Worm (Caenorhabditis elegans) whole organism, late embryonic: ENCODE results near the gene rhy-1.

Experiments used
- C08G9.2 ChIP-seq: sonication (generic microtip); optimal IDR thresholded peaks from 2 replicates; lab custom pipeline; 2016; ENCODE audit warnings: mild to moderate bottlenecking, missing genetic modification characterization, moderate library complexity, missing compliant biosample characterization
- C38D4.7 ChIP-seq: fragments of 200-800 bp; sonication (Bioruptor generic); optimal IDR thresholded peaks from 2 replicates; lab custom pipeline; 2018; ENCODE audit warnings: mild to moderate bottlenecking, missing genetic modification characterization, moderate library complexity, missing compliant biosample characterization
- F13H6.1 ChIP-seq: sonication (generic microtip); optimal IDR thresholded peaks from 2 replicates; lab custom pipeline; 2016; ENCODE audit warnings: missing genetic modification characterization, missing compliant biosample characterization
- K09A11.1 ChIP-seq: sonication (generic microtip); optimal IDR thresholded peaks from 2 replicates; lab custom pipeline; 2017; ENCODE audit warnings: antibody characterized with exemption, mild to moderate bottlenecking, missing genetic modification characterization, missing compliant biosample characterization; ENCODE audit not compliant: insufficient read depth
- ahr-1 ChIP-seq: sonication (generic microtip); optimal IDR thresholded peaks from 2 replicates; lab custom pipeline; 2016; ENCODE audit warnings: missing genetic modification characterization, missing compliant biosample characterization
- ceh-18 ChIP-seq: sonication (generic microtip); optimal IDR thresholded peaks from 2 replicates; lab custom pipeline; 2016; ENCODE audit warnings: missing genetic modification characterization, missing compliant biosample characterization
- ceh-19 ChIP-seq: fragments of 200-800 bp; sonication (Bioruptor generic); optimal IDR thresholded peaks from 2 replicates; lab custom pipeline; 2018; ENCODE audit warnings: mild to moderate bottlenecking, missing genetic modification characterization, missing compliant biosample characterization
- ceh-22 ChIP-seq: sonication (generic microtip); optimal IDR thresholded peaks from 2 replicates; lab custom pipeline; 2017; ENCODE audit warnings: missing biosample characterization, missing genetic modification characterization
- ceh-31 ChIP-seq: sonication (generic microtip); optimal IDR thresholded peaks from 2 replicates; lab custom pipeline; 2016; ENCODE audit warnings: missing genetic modification characterization, missing compliant biosample characterization
- ceh-45 ChIP-seq: fragments of 200-800 bp; sonication (Bioruptor generic); IDR thresholded peaks from 2 replicates; pipeline ENCODE4 v1.3.6; 2022; ENCODE audit warnings: missing genetic modification reagents, missing genetic modification characterization, missing compliant biosample characterization
- ceh-6 ChIP-seq: fragments of 200-800 bp; sonication (Bioruptor generic); optimal IDR thresholded peaks from 2 replicates; lab custom pipeline; 2018; ENCODE audit warnings: mild to moderate bottlenecking, missing genetic modification characterization, missing compliant biosample characterization
- ceh-9 ChIP-seq: sonication (generic microtip); optimal IDR thresholded peaks from 2 replicates; lab custom pipeline; 2016; ENCODE audit warnings: mild to moderate bottlenecking, missing genetic modification characterization, inconsistent platforms, missing compliant biosample characterization
- elt-2 ChIP-seq: sonication (generic microtip); optimal IDR thresholded peaks from 2 replicates; lab custom pipeline; 2016; ENCODE audit warnings: missing genetic modification reagents, missing genetic modification characterization, missing compliant biosample characterization
- ets-4 ChIP-seq: sonication (generic microtip); optimal IDR thresholded peaks from 2 replicates; lab custom pipeline; 2016; ENCODE audit warnings: missing genetic modification characterization, missing compliant biosample characterization
- fax-1 ChIP-seq: sonication (generic microtip); optimal IDR thresholded peaks from 2 replicates; lab custom pipeline; 2016; ENCODE audit warnings: missing genotype, missing genetic modification characterization, missing compliant biosample characterization
- fkh-10 ChIP-seq: fragments of 150-350 bp; optimal IDR thresholded peaks from 2 replicates; lab custom pipeline; 2014; ENCODE audit warnings: missing biosample characterization, missing genetic modification reagents, missing genetic modification characterization
- fkh-6 ChIP-seq: sonication (generic microtip); optimal IDR thresholded peaks from 2 replicates; lab custom pipeline; 2016; ENCODE audit warnings: missing genetic modification characterization, missing compliant biosample characterization
- gmeb-2 ChIP-seq: sonication (generic microtip); optimal IDR thresholded peaks from 2 replicates; lab custom pipeline; 2016; ENCODE audit warnings: missing genetic modification characterization, inconsistent platforms, missing compliant biosample characterization
- hlh-15 ChIP-seq: sonication (generic microtip); optimal IDR thresholded peaks from 2 replicates; lab custom pipeline; 2016; ENCODE audit warnings: missing genetic modification characterization, missing compliant biosample characterization
- hlh-30 ChIP-seq: sonication (generic microtip); optimal IDR thresholded peaks from 2 replicates; lab custom pipeline; 2017; ENCODE audit warnings: antibody characterized with exemption, missing genetic modification characterization, missing compliant biosample characterization; ENCODE audit not compliant: insufficient read depth
- hlh-6 ChIP-seq: sonication (generic microtip); optimal IDR thresholded peaks from 2 replicates; lab custom pipeline; 2016; ENCODE audit warnings: missing genotype, missing genetic modification characterization, missing compliant biosample characterization
- hlh-8 ChIP-seq: sonication (generic microtip); optimal IDR thresholded peaks from 2 replicates; lab custom pipeline; 2016; ENCODE audit warnings: missing genotype, missing genetic modification characterization, missing compliant biosample characterization
- lin-11 ChIP-seq: fragments of 200-800 bp; sonication (Bioruptor generic); optimal IDR thresholded peaks from 2 replicates; lab custom pipeline; 2018; ENCODE audit warnings: mild to moderate bottlenecking, missing genetic modification characterization, missing compliant biosample characterization
- mec-3 ChIP-seq: sonication (generic microtip); optimal IDR thresholded peaks from 2 replicates; lab custom pipeline; 2016; ENCODE audit warnings: borderline replicate concordance, missing genetic modification characterization, missing compliant biosample characterization
- nfya-1 ChIP-seq: sonication (generic microtip); optimal IDR thresholded peaks from 2 replicates; lab custom pipeline; 2017; ENCODE audit warnings: missing genetic modification characterization, mild to moderate bottlenecking, missing compliant biosample characterization, antibody characterized with exemption, moderate library complexity
- nhr-11 ChIP-seq: fragments of 150-350 bp; optimal IDR thresholded peaks from 2 replicates; lab custom pipeline; 2014; ENCODE audit warnings: missing biosample characterization, missing genetic modification characterization
- nhr-232 ChIP-seq: sonication (generic microtip); optimal IDR thresholded peaks from 2 replicates; lab custom pipeline; 2016; ENCODE audit warnings: missing genetic modification characterization, missing compliant biosample characterization
- npax-4 ChIP-seq: sonication (generic microtip); optimal IDR thresholded peaks from 2 replicates; lab custom pipeline; 2016; ENCODE audit warnings: missing genetic modification characterization, missing compliant biosample characterization
- pag-3 ChIP-seq: sonication (generic microtip); optimal IDR thresholded peaks from 2 replicates; lab custom pipeline; 2016; ENCODE audit warnings: missing compliant biosample characterization, missing genetic modification characterization, borderline replicate concordance
- pat-9 ChIP-seq: fragments of 200-800 bp; sonication (Bioruptor generic); optimal IDR thresholded peaks from 2 replicates; lab custom pipeline; 2018; ENCODE audit warnings: mild to moderate bottlenecking, missing genetic modification characterization, moderate library complexity, missing compliant biosample characterization
- pha-2 ChIP-seq: sonication (generic microtip); optimal IDR thresholded peaks from 2 replicates; lab custom pipeline; 2017; ENCODE audit warnings: mild to moderate bottlenecking, missing genetic modification characterization, missing compliant biosample characterization
- pha-4 ChIP-seq: fragments of 150-350 bp; optimal IDR thresholded peaks from 2 replicates; lab custom pipeline; 2018; ENCODE audit warnings: missing biosample characterization, missing genetic modification reagents, missing genetic modification characterization
- pros-1 ChIP-seq: fragments of 150-350 bp; optimal IDR thresholded peaks from 2 replicates; lab custom pipeline; 2014; ENCODE audit warnings: missing biosample characterization, missing genetic modification reagents, missing genetic modification characterization
- rnt-1 ChIP-seq: sonication (generic microtip); optimal IDR thresholded peaks from 2 replicates; lab custom pipeline; 2016; ENCODE audit warnings: missing genetic modification characterization, missing compliant biosample characterization
- sdc-2 ChIP-seq: sonication (generic microtip); optimal IDR thresholded peaks from 2 replicates; lab custom pipeline; 2016; ENCODE audit warnings: missing genotype, missing genetic modification characterization, missing compliant biosample characterization
- sox-2 ChIP-seq: fragments of 200-800 bp; sonication (Bioruptor generic); IDR thresholded peaks from 2 replicates; pipeline ENCODE4 v1.3.6; 2022; ENCODE audit warnings: missing genetic modification reagents, missing genetic modification characterization, missing compliant biosample characterization
- unc-42 ChIP-seq: sonication (generic microtip); optimal IDR thresholded peaks from 2 replicates; lab custom pipeline; 2016; ENCODE audit warnings: missing genotype, missing genetic modification characterization, missing compliant biosample characterization
- zip-5 ChIP-seq: sonication (generic microtip); optimal IDR thresholded peaks from 2 replicates; lab custom pipeline; 2016; ENCODE audit warnings: missing genetic modification characterization, missing compliant biosample characterization

Gene rhy-1

ce11 chrII:9178811-9179210 is 17.6 kb downstream of the rhy-1 start:
- TF ChIP-seq fkh-6 (tag; lab: Kevin White, UChicago) (no peak), hlh-15 (tag; lab: Kevin White, UChicago) (no peak), hlh-6 (no peak), sdc-2 (no peak), nhr-11 (tag; lab: Kevin White, UChicago) (no peak), F13H6.1 (tag; lab: Kevin White, UChicago) (no peak), mec-3 (tag; lab: Kevin White, UChicago) (no peak), K09A11.1 (no peak), rnt-1 (tag; lab: Kevin White, UChicago) (no peak)

ce11 chrII:9181155-9181554 is 20.0 kb downstream of the rhy-1 start:
- TF ChIP-seq elt-2 (tag; lab: Kevin White, UChicago) (peak; percentile 62), ceh-18 (no peak)
- TF ChIP-seq, all 69 proteins: peak for 1

- TF ChIP-seq fax-1 (tag; lab: Kevin White, UChicago): no peak
- TF ChIP-seq fkh-10: no peak
- TF ChIP-seq zip-5 (tag; lab: Kevin White, UChicago): no peak
- no peak for TF ChIP-seq pag-3
- TF ChIP-seq pat-9 (tag; lab: Kevin White, UChicago): no peak
- TF ChIP-seq lin-11: no peak
- TF ChIP-seq elt-2 (tag; lab: Kevin White, UChicago): no peak
- no peak for TF ChIP-seq nhr-11 (tag; lab: Kevin White, UChicago)
- TF ChIP-seq ahr-1 (tag; lab: Kevin White, UChicago): no peak
Observed at ce11 chrII:9185915-9186314, 24.7 kb downstream of the rhy-1 start.

ce11 chrII:9188380-9188779 is 27.2 kb downstream of the rhy-1 start, which contains the start of gene sym-2:
Gene sym-2 (minus strand): TSS chrII:9188480.
- TF ChIP-seq pag-3: no peak
- no peak for TF ChIP-seq sdc-2
- TF ChIP-seq ceh-22: no peak
- TF ChIP-seq ceh-6 (GFP tag; lab: Kevin White, UChicago): no peak
- TF ChIP-seq gmeb-2: no peak
- TF ChIP-seq unc-42 (tag; lab: Kevin White, UChicago): no peak
- no peak for TF ChIP-seq pha-2
- TF ChIP-seq fkh-6 (tag; lab: Kevin White, UChicago): no peak
- no peak for TF ChIP-seq C38D4.7 (GFP tag; lab: Kevin White, UChicago)
- TF ChIP-seq ceh-19 (GFP tag; lab: Kevin White, UChicago): no peak
- no peak for TF ChIP-seq C08G9.2 (tag; lab: Kevin White, UChicago)
- TF ChIP-seq npax-4 (tag; lab: Kevin White, UChicago): no peak
- TF ChIP-seq ets-4 (tag; lab: Kevin White, UChicago): no peak
- TF ChIP-seq ceh-31 (tag; lab: Kevin White, UChicago): no peak
- TF ChIP-seq ceh-45 (GFP tag; lab: Robert Waterston, UW): no peak

ce11 chrII:9189648-9190047 is 28.5 kb downstream of the rhy-1 start:
- TF ChIP-seq fax-1 (tag; lab: Kevin White, UChicago) (no peak), ceh-9 (tag; lab: Kevin White, UChicago) (no peak), hlh-8 (tag; lab: Kevin White, UChicago) (no peak), hlh-30 (tag; lab: Kevin White, UChicago) (no peak)

- TF ChIP-seq pros-1 (tag; lab: Kevin White, UChicago): no peak
- no peak for TF ChIP-seq nhr-232 (tag; lab: Kevin White, UChicago)
- no peak for TF ChIP-seq pha-2
- TF ChIP-seq nfya-1 (tag; lab: Kevin White, UChicago): no peak
- no peak for TF ChIP-seq gmeb-2
- no peak for TF ChIP-seq unc-42 (tag; lab: Kevin White, UChicago)
- TF ChIP-seq fkh-10: no peak
- TF ChIP-seq sox-2 (GFP tag; lab: Robert Waterston, UW): no peak
- TF ChIP-seq pha-4: no peak
- TF ChIP-seq, all 69 proteins: peak for 0
Observed at ce11 chrII:9190513-9191099, 29.4 kb downstream of the rhy-1 start.
